Worm (Caenorhabditis elegans) whole organism, young adult: ENCODE data around the gene tomm-40.

Experiments
- C06A6.2 ChIP-seq: fragments of 200-800 bp; sonication (Bioruptor generic); conservative IDR thresholded peaks from 2 replicates; pipeline ENCODE4 v1.3.6; 2022; ENCODE audit warnings: missing genetic modification characterization, missing compliant biosample characterization
- Y79H2A.3 ChIP-seq: fragments of 200-800 bp; sonication (Bioruptor generic); conservative IDR thresholded peaks from 2 replicates; pipeline ENCODE4 v1.3.6; 2022; ENCODE audit warnings: missing genetic modification reagents, missing genetic modification characterization, missing compliant biosample characterization
- ama-1 ChIP-seq, 3 experiments: fragments of 150-350 bp in 1 of 3; sonication (generic microtip) in 2 of 3; optimal IDR thresholded peaks; 2 replicates each; lab custom pipeline; 2014 to 2018; ENCODE audit warnings: missing biosample characterization in 2 of 3, missing genetic modification characterization in 2 of 3, missing genetic modification reagents in 2 of 3
- aptf-2 ChIP-seq: fragments of 200-800 bp; sonication (Bioruptor generic); conservative IDR thresholded peaks from 2 replicates; pipeline ENCODE4 v1.3.6; 2022; ENCODE audit warnings: missing genetic modification reagents, missing genetic modification characterization, missing compliant biosample characterization
- ccch-3 ChIP-seq: fragments of 200-800 bp; sonication (Bioruptor generic); optimal IDR thresholded peaks from 2 replicates; lab custom pipeline; 2018; ENCODE audit warnings: mild to moderate bottlenecking, missing genetic modification characterization, missing compliant biosample characterization
- efl-1 ChIP-seq: fragments of 150-350 bp; optimal IDR thresholded peaks from 2 replicates; lab custom pipeline; 2014; ENCODE audit warnings: missing biosample characterization, missing genetic modification reagents, missing genetic modification characterization
- lin-35 ChIP-seq, 3 experiments: fragments of 150-350 bp in 2 of 3; sonication (generic microtip) in 1 of 3; optimal IDR thresholded peaks; 2 replicates each; lab custom pipeline; 2014 to 2018; ENCODE audit warnings: missing biosample characterization in 3 of 3, missing genetic modification characterization in 3 of 3, missing genetic modification reagents in 3 of 3
- lin-54 ChIP-seq: fragments of 200-800 bp; sonication (Bioruptor generic); optimal IDR thresholded peaks from 2 replicates; lab custom pipeline; 2018; ENCODE audit warnings: mild to moderate bottlenecking, missing genetic modification characterization, missing compliant biosample characterization
- nhr-179 ChIP-seq: sonication (generic microtip); optimal IDR thresholded peaks from 2 replicates; lab custom pipeline; 2016; ENCODE audit warnings: mild to moderate bottlenecking, missing genetic modification characterization, missing compliant biosample characterization
- pha-4 ChIP-seq: fragments of 150-350 bp; sonication (generic microtip); optimal IDR thresholded peaks from 2 replicates; lab custom pipeline; 2014; ENCODE audit warnings: missing biosample characterization, missing genetic modification reagents, missing genetic modification characterization
- repo-1 ChIP-seq: sonication (generic microtip); optimal IDR thresholded peaks from 2 replicates; lab custom pipeline; 2017; ENCODE audit warnings: mild to moderate bottlenecking, missing genetic modification characterization, missing compliant biosample characterization
- ztf-25 ChIP-seq: fragments of 200-800 bp; sonication (Bioruptor generic); IDR thresholded peaks from 2 replicates; pipeline ENCODE4 v1.3.6; 2022; ENCODE audit warnings: missing genetic modification reagents, missing genetic modification characterization, missing compliant biosample characterization

ce11 chrII:8959081-8959480 is 14.3 kb downstream of the tomm-40 start:
- TF ChIP-seq efl-1 (no peak), Y79H2A.3 (no peak), pha-4 (tag; lab: Kevin White, UChicago) (no peak), nhr-179 (tag; lab: Kevin White, UChicago) (no peak), ccch-3 (GFP tag; lab: Kevin White, UChicago) (no peak), C06A6.2 (no peak), lin-54 (GFP tag; lab: Kevin White, UChicago) (no peak), ztf-25 (GFP tag; lab: Robert Waterston, UW) (no peak), lin-35 (GFP tag; optimal IDR thresholded peaks at IDR 0.05; lab: Kevin White, UChicago) (no peak), ama-1 (optimal IDR thresholded peaks at IDR 0.05; lab: Kevin White, UChicago) (no peak), ama-1 (GFP tag; optimal IDR thresholded peaks at IDR 0.05; lab: Kevin White, UChicago) (no peak), repo-1 (no peak), aptf-2 (GFP tag; lab: Robert Waterston, UW) (no peak)
